Worm (Caenorhabditis elegans) whole organism, L4 larva: ENCODE results near the gene enpp-1.

Source experiments
- F10B5.3 ChIP-seq: sonication (generic microtip); optimal IDR thresholded peaks from 2 replicates; lab custom pipeline; 2016; ENCODE audit warnings: mild to moderate bottlenecking, missing genetic modification characterization, missing compliant biosample characterization
- T20F7.1 ChIP-seq: fragments of 200-800 bp; sonication (Bioruptor generic); optimal IDR thresholded peaks from 2 replicates; lab custom pipeline; 2018; ENCODE audit warnings: mild to moderate bottlenecking, missing genetic modification characterization, missing compliant biosample characterization
- Y5F2A.4 ChIP-seq: fragments of 200-800 bp; sonication (Bioruptor generic); optimal IDR thresholded peaks from 2 replicates; lab custom pipeline; 2018; ENCODE audit warnings: mild to moderate bottlenecking, missing genetic modification characterization, missing compliant biosample characterization
- aha-1 ChIP-seq: fragments of 150-350 bp; peaks from one replicate; lab custom pipeline; 2014; ENCODE audit warnings: missing biosample characterization, missing genetic modification characterization
- aly-2 ChIP-seq: sonication (generic microtip); optimal IDR thresholded peaks from 2 replicates; lab custom pipeline; 2018; ENCODE audit warnings: missing biosample characterization, missing genetic modification characterization
- ceh-28 ChIP-seq: fragments of 150-350 bp; optimal IDR thresholded peaks from 2 replicates; lab custom pipeline; 2014; ENCODE audit warnings: missing biosample characterization, missing genetic modification reagents, missing genetic modification characterization
- ceh-82 ChIP-seq: sonication (generic microtip); optimal IDR thresholded peaks from 2 replicates; lab custom pipeline; 2017; ENCODE audit warnings: missing biosample characterization, missing genetic modification characterization
- ces-1 ChIP-seq: fragments of 150-350 bp; sonication (generic microtip); optimal IDR thresholded peaks from 4 replicates; lab custom pipeline; 2014; ENCODE audit warnings: missing biosample characterization, missing genetic modification reagents, missing genetic modification characterization
- ctbp-1 ChIP-seq: fragments of 200-800 bp; sonication (Bioruptor generic); IDR thresholded peaks from 2 replicates; pipeline ENCODE4 v1.3.6; 2022; ENCODE audit warnings: missing genetic modification reagents, missing genetic modification characterization, missing compliant biosample characterization
- daf-16 ChIP-seq, 3 experiments: sonication (generic microtip); optimal IDR thresholded peaks; 2 replicates each; lab custom pipeline; 2016 to 2017; ENCODE audit warnings: missing genetic modification characterization in 3 of 3, missing genetic modification reagents in 3 of 3, mild to moderate bottlenecking in 2 of 3, missing compliant biosample characterization in 2 of 3, missing biosample characterization in 1 of 3, moderate library complexity in 1 of 3
- daf-19 ChIP-seq: fragments of 200-800 bp; sonication (Bioruptor generic); conservative IDR thresholded peaks from 2 replicates; pipeline ENCODE4 v1.3.6; 2022; ENCODE audit warnings: missing genetic modification characterization, missing compliant biosample characterization
- dmd-6 ChIP-seq: fragments of 200-800 bp; sonication (Bioruptor generic); IDR thresholded peaks from 2 replicates; pipeline ENCODE4 v1.3.6; 2022; ENCODE audit warnings: missing genetic modification reagents, missing genetic modification characterization, missing compliant biosample characterization
- dmd-9 ChIP-seq: fragments of 200-800 bp; sonication (Bioruptor generic); IDR thresholded peaks from 2 replicates; pipeline ENCODE4 v1.3.6; 2022; ENCODE audit warnings: missing genetic modification reagents, missing genetic modification characterization, missing compliant biosample characterization
- dve-1 ChIP-seq: sonication (generic microtip); optimal IDR thresholded peaks from 2 replicates; lab custom pipeline; 2017; ENCODE audit warnings: antibody characterized with exemption, mild to moderate bottlenecking, missing genetic modification characterization, missing compliant biosample characterization; ENCODE audit not compliant: insufficient read depth
- egl-27 ChIP-seq: sonication (generic microtip); optimal IDR thresholded peaks from 3 replicates; lab custom pipeline; 2017; ENCODE audit warnings: missing biosample characterization, missing genetic modification reagents, missing genetic modification characterization
- egl-43 ChIP-seq: fragments of 200-800 bp; sonication (Bioruptor generic); IDR thresholded peaks from 2 replicates; pipeline ENCODE4 v1.3.6; 2022; ENCODE audit warnings: missing genetic modification reagents, missing genetic modification characterization, missing compliant biosample characterization
- hif-1 ChIP-seq, 2 experiments: sonication (generic microtip); optimal IDR thresholded peaks; 2 replicates each; lab custom pipeline; 2016 to 2017; ENCODE audit warnings: missing compliant biosample characterization in 2 of 2, missing genetic modification characterization in 2 of 2, missing genetic modification reagents in 2 of 2, missing genotype in 2 of 2, mild to moderate bottlenecking in 1 of 2
- hlh-30 ChIP-seq: sonication (generic microtip); optimal IDR thresholded peaks from 2 replicates; lab custom pipeline; 2017; ENCODE audit warnings: antibody characterized with exemption, mild to moderate bottlenecking, missing genetic modification characterization, missing compliant biosample characterization; ENCODE audit not compliant: insufficient read depth
- hmg-1.1 ChIP-seq: fragments of 200-800 bp; sonication (Bioruptor generic); IDR thresholded peaks from 2 replicates; pipeline ENCODE4 v1.3.6; 2022; ENCODE audit warnings: missing genetic modification reagents, missing genetic modification characterization, missing compliant biosample characterization
- lim-7 ChIP-seq: fragments of 200-800 bp; sonication (Bioruptor generic); IDR thresholded peaks from 2 replicates; pipeline ENCODE4 v1.3.6; 2022; ENCODE audit warnings: missing genetic modification characterization, missing compliant biosample characterization
- lin-1 ChIP-seq: fragments of 200-800 bp; sonication (Bioruptor generic); IDR thresholded peaks from 2 replicates; pipeline ENCODE4 v1.3.6; 2022; ENCODE audit warnings: missing genetic modification reagents, missing genetic modification characterization, missing compliant biosample characterization
- lin-38 ChIP-seq: fragments of 200-800 bp; sonication (Bioruptor generic); IDR thresholded peaks from 2 replicates; pipeline ENCODE4 v1.3.6; 2022; ENCODE audit warnings: missing genetic modification reagents, missing genetic modification characterization, missing compliant biosample characterization
- lsy-2 ChIP-seq, 2 experiments: fragments of 150-350 bp in 1 of 2; sonication (generic microtip) in 1 of 2; optimal IDR thresholded peaks; 2 replicates each; lab custom pipeline; 2014 to 2017; ENCODE audit warnings: missing biosample characterization in 2 of 2, missing genetic modification characterization in 2 of 2
- madf-9 ChIP-seq: fragments of 200-800 bp; sonication (Bioruptor generic); conservative IDR thresholded peaks from 2 replicates; pipeline ENCODE4 v1.3.6; 2022; ENCODE audit warnings: missing genetic modification reagents, missing genetic modification characterization, missing compliant biosample characterization
- mdt-29 ChIP-seq: fragments of 200-800 bp; sonication (Bioruptor generic); IDR thresholded peaks from 2 replicates; pipeline ENCODE4 v1.3.6; 2022; ENCODE audit warnings: missing genetic modification reagents, missing genetic modification characterization, missing compliant biosample characterization
- mep-1 ChIP-seq: fragments of 150-350 bp; sonication (generic microtip); optimal IDR thresholded peaks from 3 replicates; lab custom pipeline; 2014; ENCODE audit warnings: missing biosample characterization, missing genetic modification characterization
- mxl-3 ChIP-seq: fragments of 200-800 bp; sonication (Bioruptor generic); optimal IDR thresholded peaks from 2 replicates; lab custom pipeline; 2018; ENCODE audit warnings: mild to moderate bottlenecking, missing genetic modification characterization, missing compliant biosample characterization
- nhr-10 ChIP-seq: fragments of 150-350 bp; optimal IDR thresholded peaks from 2 replicates; lab custom pipeline; 2014; ENCODE audit warnings: missing biosample characterization, missing genetic modification characterization
- nhr-102 ChIP-seq: sonication (generic microtip); optimal IDR thresholded peaks from 2 replicates; lab custom pipeline; 2016; ENCODE audit warnings: mild to moderate bottlenecking, missing genetic modification characterization, moderate library complexity, missing compliant biosample characterization
- nhr-111 ChIP-seq: fragments of 200-800 bp; sonication (Bioruptor generic); optimal IDR thresholded peaks from 2 replicates; lab custom pipeline; 2018; ENCODE audit warnings: mild to moderate bottlenecking, missing genetic modification characterization, missing compliant biosample characterization
- nhr-25 ChIP-seq: sonication (generic microtip); optimal IDR thresholded peaks from 2 replicates; lab custom pipeline; 2017; ENCODE audit warnings: missing genetic modification characterization, mild to moderate bottlenecking, missing compliant biosample characterization, antibody characterized with exemption, moderate library complexity, borderline replicate concordance; ENCODE audit not compliant: insufficient read depth
- nhr-28 ChIP-seq: fragments of 150-350 bp; optimal IDR thresholded peaks from 2 replicates; lab custom pipeline; 2014; ENCODE audit warnings: missing biosample characterization, missing genetic modification characterization
- nhr-6 ChIP-seq: fragments of 150-350 bp; optimal IDR thresholded peaks from 2 replicates; lab custom pipeline; 2014; ENCODE audit warnings: missing biosample characterization, missing genetic modification characterization
- php-3 ChIP-seq: fragments of 200-800 bp; sonication (Bioruptor generic); IDR thresholded peaks from 2 replicates; pipeline ENCODE4 v1.3.6; 2022; ENCODE audit warnings: missing genetic modification reagents, missing genetic modification characterization, missing compliant biosample characterization
- pqm-1 ChIP-seq: sonication (generic microtip); optimal IDR thresholded peaks from 2 replicates; lab custom pipeline; 2017; ENCODE audit warnings: missing biosample characterization, missing genetic modification characterization
- snpc-1.2 ChIP-seq: fragments of 200-800 bp; sonication (Bioruptor generic); IDR thresholded peaks from 2 replicates; pipeline ENCODE4 v1.3.6; 2022; ENCODE audit warnings: missing genetic modification reagents, missing genetic modification characterization, missing compliant biosample characterization
- spr-1 ChIP-seq: sonication (generic microtip); optimal IDR thresholded peaks from 2 replicates; lab custom pipeline; 2016; ENCODE audit warnings: mild to moderate bottlenecking, missing genetic modification characterization, missing compliant biosample characterization
- unc-130 ChIP-seq: sonication (generic microtip); optimal IDR thresholded peaks from 2 replicates; lab custom pipeline; 2016; ENCODE audit warnings: missing genetic modification reagents, missing genetic modification characterization, missing compliant biosample characterization
- unc-39 ChIP-seq: sonication (generic microtip); optimal IDR thresholded peaks from 2 replicates; lab custom pipeline; 2017; ENCODE audit warnings: missing biosample characterization, missing genetic modification characterization
- zag-1 ChIP-seq: fragments of 150-350 bp; optimal IDR thresholded peaks from 2 replicates; lab custom pipeline; 2014; ENCODE audit warnings: missing biosample characterization, missing genetic modification characterization
- ztf-11 ChIP-seq: fragments of 150-350 bp; optimal IDR thresholded peaks from 2 replicates; lab custom pipeline; 2014; ENCODE audit warnings: missing biosample characterization, missing genetic modification characterization
- ztf-7 ChIP-seq: fragments of 150-350 bp; optimal IDR thresholded peaks from 2 replicates; lab custom pipeline; 2014; ENCODE audit warnings: missing biosample characterization, missing genetic modification characterization

The enpp-1 gene

ce11 chrV:12098123-12098522, 33.1 kb upstream of the enpp-1 start, which contains the start of gene nhr-209:
TSS of gene nhr-209 (plus strand) at chrV:12098149.
- peak; percentile 82 for TF ChIP-seq nhr-28
- TF ChIP-seq ceh-82 (tag; lab: Kevin White, UChicago): no peak

- peak; percentile 52; the same call in 1 of the 2 replicates for TF ChIP-seq hmg-1.1 (GFP tag; lab: Robert Waterston, UW)
- TF ChIP-seq F10B5.3: no peak
- peak; percentile 81 for TF ChIP-seq nhr-6 (tag; lab: Kevin White, UChicago)
- no peak for TF ChIP-seq unc-130 (GFP tag; lab: Kevin White, UChicago)
- TF ChIP-seq aha-1 (tag; lab: Kevin White, UChicago): peak; percentile 52
- no peak for TF ChIP-seq mdt-29 (GFP tag; lab: Robert Waterston, UW)
- peak; percentile 6; the same call in 1 of the 2 replicates for TF ChIP-seq dmd-6
- no peak for TF ChIP-seq T20F7.1 (GFP tag; lab: Kevin White, UChicago)
- no peak for TF ChIP-seq nhr-111 (GFP tag; lab: Kevin White, UChicago)
- peak; percentile 48 for TF ChIP-seq dve-1 (tag; lab: Kevin White, UChicago)
- TF ChIP-seq nhr-10 (tag; lab: Kevin White, UChicago): no peak
- TF ChIP-seq egl-27: no peak
- peak; percentile 4 for TF ChIP-seq pqm-1
- no peak for TF ChIP-seq nhr-25 (tag; lab: Kevin White, UChicago)
- TF ChIP-seq mep-1: peak; percentile 20
- TF ChIP-seq snpc-1.2: no peak
- TF ChIP-seq lsy-2 (tag; optimal IDR thresholded peaks at IDR 0.05; lab: Kevin White, UChicago): peak in 1 of 2 experiments; percentile 49
- TF ChIP-seq lin-38: no peak
- no peak for TF ChIP-seq lim-7
- TF ChIP-seq madf-9: no peak
- TF ChIP-seq ceh-28: no peak
- TF ChIP-seq daf-16 (GFP tag; optimal IDR thresholded peaks at IDR 0.05; lab: Kevin White, UChicago): no peak
- TF ChIP-seq daf-16 (tag; optimal IDR thresholded peaks at IDR 0.05; lab: Kevin White, UChicago): peak; percentile 33
- TF ChIP-seq zag-1 (tag; lab: Kevin White, UChicago): no peak
- no peak for TF ChIP-seq daf-19
- no peak for TF ChIP-seq ztf-11 (tag; lab: Kevin White, UChicago)
- no peak for TF ChIP-seq php-3 (GFP tag; lab: Robert Waterston, UW)
- TF ChIP-seq hif-1 (tag; optimal IDR thresholded peaks at IDR 0.05; lab: Kevin White, UChicago): peak in 1 of 2 experiments; percentile 62
- peak; percentile 39 for TF ChIP-seq nhr-28
- no peak for TF ChIP-seq ctbp-1 (GFP tag; lab: Robert Waterston, UW)
Measured at ce11 chrV:12100794-12101343, 30.4 kb upstream of the enpp-1 start, which contains the start of gene nhr-154. TSS of gene nhr-154 (plus strand) at chrV:12101293.

- TF ChIP-seq nhr-28: peak; percentile 19
- peak; percentile 67 for TF ChIP-seq aha-1 (tag; lab: Kevin White, UChicago)
- TF ChIP-seq spr-1 (tag; lab: Kevin White, UChicago): no peak
- TF ChIP-seq, all 104 proteins: peak for 2
Measured at ce11 chrV:12103920-12104319, 27.3 kb upstream of the enpp-1 start, which contains the start of gene nhr-153. TSS of gene nhr-153 (plus strand) at chrV:12104220.

- TF ChIP-seq mep-1 (no peak), aly-2 (tag; lab: Kevin White, UChicago) (no peak), hlh-30 (no peak), hif-1 (tag; optimal IDR thresholded peaks at IDR 0.05; lab: Kevin White, UChicago) (no peak), nhr-10 (tag; lab: Kevin White, UChicago) (no peak), unc-130 (GFP tag; lab: Kevin White, UChicago) (no peak), dve-1 (tag; lab: Kevin White, UChicago) (peak; percentile 26), pqm-1 (no peak), ces-1 (GFP tag; lab: Kevin White, UChicago) (no peak), madf-9 (no peak), Y5F2A.4 (GFP tag; lab: Kevin White, UChicago) (no peak), dmd-9 (GFP tag; lab: Robert Waterston, UW) (no peak), egl-43 (GFP tag; lab: Robert Waterston, UW) (no peak), nhr-102 (tag; lab: Kevin White, UChicago) (no peak), nhr-28 (peak; percentile 42), snpc-1.2 (no peak), ztf-7 (tag; lab: Kevin White, UChicago) (no peak), lin-1 (GFP tag; lab: Robert Waterston, UW) (no peak), ctbp-1 (GFP tag; lab: Robert Waterston, UW) (no peak), unc-39 (tag; lab: Kevin White, UChicago) (no peak), mxl-3 (peak; percentile 39), daf-16 (GFP tag; optimal IDR thresholded peaks at IDR 0.05; lab: Kevin White, UChicago) (no peak), daf-16 (tag; optimal IDR thresholded peaks at IDR 0.05; lab: Kevin White, UChicago) (peak; percentile 5), nhr-6 (tag; lab: Kevin White, UChicago) (no peak)
Measured at ce11 chrV:12106841-12107240, 24.4 kb upstream of the enpp-1 start, which contains the start of gene nhr-136. TSS of gene nhr-136 (plus strand) at chrV:12107141.
